Fruit fly (Drosophila melanogaster): ENCODE data around the gene aub.
A peak's percentile ranks its signal among the peaks of the same experiment; 100 is the strongest.

The aub gene

DNA sequence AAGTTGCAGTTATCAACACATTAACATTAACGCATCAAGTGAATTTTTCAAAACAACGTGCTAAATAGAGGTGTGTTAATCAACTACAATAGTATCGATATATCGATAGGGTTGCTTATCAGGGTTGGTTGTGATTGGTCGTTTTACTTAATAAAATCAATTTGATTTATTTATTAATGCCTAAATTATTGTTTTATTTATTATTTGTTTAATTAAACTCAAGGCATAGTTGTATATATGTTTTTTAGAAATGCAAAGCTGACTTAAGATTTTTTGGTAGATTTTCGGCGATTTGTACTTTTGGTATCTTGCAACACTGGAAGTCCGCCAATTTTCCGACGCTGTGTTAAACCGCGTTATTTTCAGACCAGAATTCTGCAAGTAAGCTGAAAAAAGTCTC is 9.7 kb upstream of the aub start, which contains the start of the genes Art8 and dUTPase (continued):
- peak; percentile 88 for TF ChIP-seq knrl (GFP tag; IDR thresholded peaks at IDR 0.05; ENCODE audit: partially characterized antibody)
- no peak for TF ChIP-seq h (optimal IDR thresholded peaks at IDR 0.05)
- no peak for TF ChIP-seq chm (GFP tag; IDR thresholded peaks at IDR 0.05)
- peak; percentile 61 for TF ChIP-seq CG12104 (GFP tag; optimal IDR thresholded peaks at IDR 0.05)
- TF ChIP-seq rib (GFP tag; IDR thresholded peaks at IDR 0.05): no peak
- TF ChIP-seq B-H1 (GFP tag; IDR thresholded peaks at IDR 0.05): no peak
- TF ChIP-seq trem (tag; optimal IDR thresholded peaks at IDR 0.05): peak; percentile 92
- TF ChIP-seq prd (optimal IDR thresholded peaks at IDR 0.05): no peak
- peak; percentile 76 for TF ChIP-seq prd (GFP tag; IDR thresholded peaks at IDR 0.05)
- TF ChIP-seq NFAT (GFP tag; IDR thresholded peaks at IDR 0.05): peak; percentile 64
- TF ChIP-seq BtbVII (GFP tag; optimal IDR thresholded peaks at IDR 0.05): no peak
- TF ChIP-seq Side (GFP tag; optimal IDR thresholded peaks at IDR 0.05): no peak
- TF ChIP-seq Dll (GFP tag; IDR thresholded peaks at IDR 0.05; ENCODE audit: partially characterized antibody): peak; percentile 96
- 0 out of 2 replicates have a peak, but pooled peaks have one; percentile 37 for TF ChIP-seq CG32767 (GFP tag; IDR thresholded peaks at IDR 0.05)
- peak; percentile 86 for TF ChIP-seq gem (tag; optimal IDR thresholded peaks at IDR 0.05)
- no peak for TF ChIP-seq schlank (tag; optimal IDR thresholded peaks at IDR 0.05)
- TF ChIP-seq C15 (GFP tag; IDR thresholded peaks at IDR 0.05): 0 out of 3 replicates have a peak, but pooled peaks have one; percentile 41
- peak; percentile 39 for TF ChIP-seq CG3995 (GFP tag; optimal IDR thresholded peaks at IDR 0.05)
- no peak for TF ChIP-seq cg (GFP tag; optimal IDR thresholded peaks at IDR 0.05)
- peak; percentile 56 for TF ChIP-seq D19A (tag; optimal IDR thresholded peaks at IDR 0.05)
- TF ChIP-seq CG11398 (GFP tag; optimal IDR thresholded peaks at IDR 0.05): no peak
- peak; percentile 46; the same call in 1 of the 3 replicates for TF ChIP-seq mld (GFP tag; IDR thresholded peaks at IDR 0.05; ENCODE audit: partially characterized antibody)
- TF ChIP-seq CTCF (GFP tag; optimal IDR thresholded peaks at IDR 0.05): peak; percentile 25
- TF ChIP-seq CG2129 (GFP tag; IDR thresholded peaks at IDR 0.05; ENCODE audit: partially characterized antibody): peak; percentile 89
- TF ChIP-seq B-H2 (GFP tag; optimal IDR thresholded peaks at IDR 0.05): peak; percentile 68
- peak; percentile 25 for TF ChIP-seq CG30431 (GFP tag; optimal IDR thresholded peaks at IDR 0.05)
- peak; percentile 77 for TF ChIP-seq Hsf (GFP tag; optimal IDR thresholded peaks at IDR 0.05)
- peak; percentile 75 for TF ChIP-seq CG18262 (tag; optimal IDR thresholded peaks at IDR 0.05)
- no peak for TF ChIP-seq bigmax (GFP tag; optimal IDR thresholded peaks at IDR 0.05)
- peak; percentile 23; the same call in 1 of the 2 replicates for TF ChIP-seq ato (GFP tag; IDR thresholded peaks at IDR 0.05; ENCODE audit: partially characterized antibody)
- peak; percentile 51 for TF ChIP-seq Dad (GFP tag; optimal IDR thresholded peaks at IDR 0.05)
- peak; percentile 74 for TF ChIP-seq slbo (GFP tag; IDR thresholded peaks at IDR 0.05)
- peak; percentile 74 for TF ChIP-seq corto (GFP tag; optimal IDR thresholded peaks at IDR 0.05)
- peak; percentile 73; the same call in 2 of the 3 replicates for TF ChIP-seq ci (GFP tag; IDR thresholded peaks at IDR 0.05)
- peak; percentile 61 for TF ChIP-seq caup (GFP tag; optimal IDR thresholded peaks at IDR 0.05; ENCODE audit: severe bottlenecking)
- peak; percentile 55 for TF ChIP-seq HLH3B (GFP tag; IDR thresholded peaks at IDR 0.05)
- TF ChIP-seq mam (GFP tag; optimal IDR thresholded peaks at IDR 0.05): peak; percentile 46
- TF ChIP-seq CG3281 (GFP tag; optimal IDR thresholded peaks at IDR 0.05): peak; percentile 81
- peak; percentile 65 for TF ChIP-seq CG8388 (GFP tag; optimal IDR thresholded peaks at IDR 0.05)
- TF ChIP-seq CG4854 (GFP tag; optimal IDR thresholded peaks at IDR 0.05): peak; percentile 59
- TF ChIP-seq CG1529 (GFP tag; optimal IDR thresholded peaks at IDR 0.05): peak; percentile 9
- peak; percentile 44 for TF ChIP-seq Elba2 (GFP tag; optimal IDR thresholded peaks at IDR 0.05)
- peak; percentile 64; the same call in 1 of the 3 replicates for TF ChIP-seq CG7963 (GFP tag; IDR thresholded peaks at IDR 0.05; ENCODE audit: partially characterized antibody)
- TF ChIP-seq CG1792 (GFP tag; optimal IDR thresholded peaks at IDR 0.05): no peak
- no peak for TF ChIP-seq Hey (tag; optimal IDR thresholded peaks at IDR 0.05)
- TF ChIP-seq dan (GFP tag; IDR thresholded peaks at IDR 0.05): no peak
- TF ChIP-seq sna (GFP tag; IDR thresholded peaks at IDR 0.05; ENCODE audit: partially characterized antibody): peak; percentile 84
- peak; percentile 51 for TF ChIP-seq CG12299 (tag; optimal IDR thresholded peaks at IDR 0.05)
- TF ChIP-seq Gug (GFP tag; IDR thresholded peaks at IDR 0.05): 0 out of 4 replicates have a peak, but pooled peaks have one; percentile 20
- no peak for TF ChIP-seq toy (GFP tag; IDR thresholded peaks at IDR 0.05)
- TF ChIP-seq repo (GFP tag; optimal IDR thresholded peaks at IDR 0.05): no peak

All from whole organism, embryonic.